Worm (Caenorhabditis elegans): ENCODE measurements around the gene str-30.

The str-30 gene

DNA sequence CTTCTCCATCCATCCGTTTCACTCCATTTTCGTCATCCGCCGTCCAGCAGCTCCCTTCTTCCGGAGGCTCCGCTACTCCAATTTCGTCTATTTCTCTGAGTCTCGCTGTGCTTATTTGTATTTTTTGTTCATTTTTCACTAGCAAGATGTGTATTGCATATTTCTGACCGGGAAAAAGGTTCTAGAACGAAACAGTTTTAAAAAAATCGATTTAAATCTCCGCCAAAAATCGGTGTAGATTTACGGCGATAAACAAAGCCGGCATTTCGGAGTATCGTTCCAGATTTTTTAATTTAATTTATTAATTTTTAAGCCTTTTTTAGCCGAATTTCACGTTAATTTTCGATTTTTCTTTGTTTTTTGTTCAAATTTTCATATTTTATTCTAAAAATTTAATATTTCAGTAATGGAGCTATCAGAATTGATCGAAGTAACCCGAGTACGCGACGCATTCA, 18.3 kb downstream of the str-30 start, which contains the start of gene mtm-9 (continued):
- TF ChIP-seq ceh-44 (GFP tag; IDR thresholded peaks at IDR 0.05) (no peak), unc-130 (GFP tag; optimal IDR thresholded peaks at IDR 0.05) (no peak), nhr-77 (tag; optimal IDR thresholded peaks at IDR 0.05) (no peak), nhr-42 (GFP tag; IDR thresholded peaks at IDR 0.05) (no peak), F26F4.8 (GFP tag; conservative IDR thresholded peaks at IDR 0.05) (no peak), spr-1 (tag; optimal IDR thresholded peaks at IDR 0.05) (no peak), snpc-4 (tag; optimal IDR thresholded peaks at IDR 0.05) (no peak), aly-2 (tag; optimal IDR thresholded peaks at IDR 0.05) (no peak), unc-62 (GFP tag; optimal IDR thresholded peaks at IDR 0.05 in 1 of 2) (peak in 1 of 2 experiments; percentile 27), unc-62 (tag; optimal IDR thresholded peaks at IDR 0.05) (no peak)

DNA sequence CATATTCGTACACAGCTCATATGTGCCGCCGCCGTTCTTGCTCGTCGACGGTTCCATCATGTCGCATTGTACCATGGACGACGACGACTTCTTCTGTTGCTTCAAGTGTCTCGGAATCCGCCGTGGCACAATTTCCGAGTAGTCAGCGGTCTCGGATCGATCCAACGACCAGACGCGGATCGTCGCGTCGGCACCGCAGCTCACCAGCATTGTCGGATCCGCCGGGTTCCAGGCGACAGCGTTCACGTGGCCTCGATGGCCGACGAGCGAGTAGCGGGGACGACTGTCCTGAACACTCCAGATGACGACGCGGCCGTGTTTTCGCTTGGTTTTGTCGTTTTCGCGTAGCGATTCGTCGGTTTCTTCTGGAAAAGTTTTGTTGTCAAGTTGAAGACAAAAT, 25.5 kb downstream of the str-30 start:
- TF ChIP-seq egl-43 (GFP tag; IDR thresholded peaks at IDR 0.05) (peak; percentile 38; the same call in 1 of the 2 replicates), set-16 (GFP tag; IDR thresholded peaks at IDR 0.05) (peak; percentile 91), aha-1 (tag) (peak; percentile 28), nhr-102 (tag; optimal IDR thresholded peaks at IDR 0.05) (no peak)

DNA sequence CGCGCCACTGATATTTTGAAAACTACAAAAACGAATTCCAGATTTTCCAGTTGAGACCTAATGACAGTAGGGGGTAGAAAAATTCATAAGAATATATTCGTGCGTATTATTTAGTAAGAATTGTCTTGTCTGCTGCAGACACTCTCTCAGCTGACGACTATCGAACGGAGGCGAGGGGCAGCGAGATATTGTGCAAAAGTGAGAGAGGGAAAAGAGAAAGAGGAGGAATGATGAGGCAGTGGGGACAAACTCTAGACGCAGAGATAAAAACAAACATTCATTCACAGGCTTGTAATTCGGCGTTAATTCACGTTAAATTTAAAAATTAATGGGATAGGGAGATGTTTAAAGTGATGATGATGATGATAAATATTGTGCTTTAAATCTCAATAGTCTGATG, 32.0 kb downstream of the str-30 start, which contains the start of gene gid-7:
Gene gid-7, minus strand, starts transcription at position 188 of the 400 bp plus-strand sequence.
- TF ChIP-seq aha-1 (tag) (peak; percentile 95), lin-38 (GFP tag; IDR thresholded peaks at IDR 0.05) (peak; percentile 56), ceh-62 (tag; optimal IDR thresholded peaks at IDR 0.05) (no peak), lsy-2 (tag; optimal IDR thresholded peaks at IDR 0.05) (peak in 1 of 2 experiments; percentile 54), daf-16 (GFP tag; optimal IDR thresholded peaks at IDR 0.05) (no peak), daf-16 (tag; optimal IDR thresholded peaks at IDR 0.05) (peak; percentile 24), egl-27 (tag; optimal IDR thresholded peaks at IDR 0.05) (no peak), zip-2 (tag; optimal IDR thresholded peaks at IDR 0.05) (no peak), unc-130 (GFP tag; optimal IDR thresholded peaks at IDR 0.05) (peak; percentile 2), lin-13 (GFP tag; optimal IDR thresholded peaks at IDR 0.05) (peak; percentile 32), egl-43 (GFP tag; IDR thresholded peaks at IDR 0.05) (peak; percentile 28; the same call in 1 of the 2 replicates), F26F4.8 (GFP tag; conservative IDR thresholded peaks at IDR 0.05) (no peak), dpl-1 (GFP tag; optimal IDR thresholded peaks at IDR 0.05) (peak; percentile 63), cey-2 (tag; optimal IDR thresholded peaks at IDR 0.05; ENCODE audit: borderline replicate concordance, insufficient read depth) (no peak), nhr-48 (tag; optimal IDR thresholded peaks at IDR 0.05) (no peak), unc-62 (GFP tag; optimal IDR thresholded peaks at IDR 0.05 in 1 of 2) (peak in 1 of 2 experiments; percentile 96), unc-62 (tag; optimal IDR thresholded peaks at IDR 0.05) (no peak), gei-8 (GFP tag; optimal IDR thresholded peaks at IDR 0.05) (no peak), nhr-25 (tag; optimal IDR thresholded peaks at IDR 0.05; ENCODE audit: borderline replicate concordance, insufficient read depth) (no peak), skn-1 (tag; optimal IDR thresholded peaks at IDR 0.05) (no peak), ceh-20 (GFP tag; IDR thresholded peaks at IDR 0.05) (no peak), hmg-1.1 (GFP tag; IDR thresholded peaks at IDR 0.05) (peak; percentile 37; the same call in 1 of the 2 replicates), nhr-11 (tag; optimal IDR thresholded peaks at IDR 0.05) (no peak), hlh-11 (tag; optimal IDR thresholded peaks at IDR 0.05) (peak; percentile 67), F49E8.2 (tag; optimal IDR thresholded peaks at IDR 0.05; ENCODE audit: borderline replicate concordance) (peak; percentile 5), lir-3 (tag; optimal IDR thresholded peaks at IDR 0.05) (no peak), hlh-30 (tag; optimal IDR thresholded peaks at IDR 0.05; ENCODE audit: insufficient read depth) (peak; percentile 70), zfp-3 (GFP tag; conservative IDR thresholded peaks at IDR 0.05) (no peak), nhr-28 (tag; optimal IDR thresholded peaks at IDR 0.05) (peak; percentile 20), mes-2 (tag; optimal IDR thresholded peaks at IDR 0.05; ENCODE audit: poor library complexity, severe bottlenecking) (peak; percentile 65), Y48G9A.11 (GFP tag; IDR thresholded peaks at IDR 0.05) (0 out of 2 replicates have a peak, but pooled peaks have one; percentile 26), mep-1 (tag; optimal IDR thresholded peaks at IDR 0.05) (peak; percentile 31)
